Fruit fly (Drosophila melanogaster) whole organism, embryonic: Measurements from ENCODE around the gene Pdxk.

Experiments used
- Bdp1 ChIP-seq: fragments of 200-800 bp; sonication (Bioruptor generic); optimal IDR thresholded peaks from 3 replicates; lab custom pipeline; 2016; ENCODE audit warnings: missing biosample characterization, missing genetic modification characterization
- C15 ChIP-seq: fragments of 200-800 bp; sonication (Bioruptor generic); IDR thresholded peaks from 3 replicates; pipeline ENCODE4 v1.3.6; 2022; ENCODE audit warnings: missing biosample characterization, missing genetic modification characterization
- CG10366 ChIP-seq: fragments of 200-800 bp; sonication (Bioruptor generic); IDR thresholded peaks from 2 replicates; pipeline ENCODE4 v1.3.6; 2022; ENCODE audit warnings: missing biosample characterization, missing genetic modification characterization
- CG10543 ChIP-seq: fragments of 200-800 bp; sonication (Bioruptor generic); optimal IDR thresholded peaks from 3 replicates; lab custom pipeline; 2017; ENCODE audit warnings: missing biosample characterization, mild to moderate bottlenecking, missing genetic modification characterization, moderate library complexity
- CG10959 ChIP-seq: fragments of 200-800 bp; sonication (Bioruptor generic); IDR thresholded peaks from 2 replicates; pipeline ENCODE4 v1.3.6; 2022; ENCODE audit warnings: missing biosample characterization, missing genetic modification characterization
- CG11093 ChIP-seq: fragments of 200-800 bp; sonication (Bioruptor generic); IDR thresholded peaks from 3 replicates; pipeline ENCODE4 v1.3.6; 2022; ENCODE audit warnings: missing biosample characterization, missing genetic modification characterization
- CG11560 ChIP-seq: fragments of 200-800 bp; sonication (Bioruptor generic); IDR thresholded peaks from 3 replicates; pipeline ENCODE4 v1.3.6; 2022; ENCODE audit warnings: missing biosample characterization, missing genetic modification characterization
- CG13775 ChIP-seq: fragments of 200-800 bp; sonication (Bioruptor generic); optimal IDR thresholded peaks from 3 replicates; lab custom pipeline; 2017; ENCODE audit warnings: missing biosample characterization, mild to moderate bottlenecking, missing genetic modification characterization
- CG13894 ChIP-seq: fragments of 200-800 bp; sonication (Bioruptor generic); optimal IDR thresholded peaks from 3 replicates; lab custom pipeline; 2018; ENCODE audit warnings: missing biosample characterization, mild to moderate bottlenecking, missing genetic modification characterization, moderate library complexity
- CG14441 ChIP-seq: fragments of 200-800 bp; sonication (Bioruptor generic); IDR thresholded peaks from 2 replicates; pipeline ENCODE4 v1.3.6; 2022; ENCODE audit warnings: missing biosample characterization, missing genetic modification characterization
- CG14667 ChIP-seq: fragments of 200-800 bp; sonication (Bioruptor generic); IDR thresholded peaks from 2 replicates; pipeline ENCODE4 v1.3.6; 2022; ENCODE audit warnings: missing biosample characterization, missing genetic modification characterization
- CG15479 ChIP-seq: fragments of 200-800 bp; sonication (Bioruptor generic); optimal IDR thresholded peaks from 3 replicates; lab custom pipeline; 2019; ENCODE audit warnings: missing biosample characterization, mild to moderate bottlenecking, missing genetic modification characterization, moderate library complexity
- CG1647 ChIP-seq: fragments of 200-800 bp; sonication (Bioruptor generic); optimal IDR thresholded peaks from 3 replicates; lab custom pipeline; 2016; ENCODE audit warnings: missing biosample characterization, missing genetic modification characterization
- CG17612 ChIP-seq: fragments of 200-800 bp; sonication (Bioruptor generic); IDR thresholded peaks from 2 replicates; pipeline ENCODE4 v1.3.6; 2022; ENCODE audit warnings: missing biosample characterization, missing genetic modification characterization
- CG2712 ChIP-seq: fragments of 200-800 bp; optimal IDR thresholded peaks from 3 replicates; lab custom pipeline; 2019; ENCODE audit warnings: missing biosample characterization, mild to moderate bottlenecking, missing genetic modification characterization, moderate library complexity
- CG30020 ChIP-seq: fragments of 200-800 bp; optimal IDR thresholded peaks from 2 replicates; lab custom pipeline; 2019; ENCODE audit warnings: missing biosample characterization, mild to moderate bottlenecking, missing genetic modification characterization, moderate library complexity
- CG32767 ChIP-seq: fragments of 200-800 bp; sonication (Bioruptor generic); IDR thresholded peaks from 2 replicates; pipeline ENCODE4 v1.3.6; 2022; ENCODE audit warnings: missing biosample characterization, missing genetic modification characterization
- CG3726 ChIP-seq: fragments of 200-800 bp; sonication (Bioruptor generic); IDR thresholded peaks from 3 replicates; pipeline ENCODE4, ENCODE4 v1.3.6; 2022; ENCODE audit warnings: missing biosample characterization, missing genetic modification characterization
- CG5180 ChIP-seq: fragments of 200-800 bp; sonication (Bioruptor generic); optimal IDR thresholded peaks from 3 replicates; lab custom pipeline; 2017; ENCODE audit warnings: missing biosample characterization, missing genetic modification characterization, mild to moderate bottlenecking, moderate library complexity, missing genetic modification reagents
- CG6813 ChIP-seq: fragments of 200-800 bp; sonication (Bioruptor generic); optimal IDR thresholded peaks from 2 replicates; lab custom pipeline; 2017; ENCODE audit warnings: missing biosample characterization, missing genetic modification characterization, mild to moderate bottlenecking, moderate library complexity, missing genetic modification reagents
- CG7745 ChIP-seq: fragments of 200-800 bp; sonication (Bioruptor generic); optimal IDR thresholded peaks from 2 replicates; lab custom pipeline; 2018; ENCODE audit warnings: missing biosample characterization, mild to moderate bottlenecking, missing genetic modification characterization, moderate library complexity
- CG9437 ChIP-seq: fragments of 200-800 bp; sonication (Bioruptor generic); optimal IDR thresholded peaks from 2 replicates; lab custom pipeline; 2018; ENCODE audit warnings: missing biosample characterization, mild to moderate bottlenecking, missing genetic modification characterization
- Chrac-16 ChIP-seq: fragments of 200-800 bp; sonication (Bioruptor generic); optimal IDR thresholded peaks from 3 replicates; lab custom pipeline; 2016; ENCODE audit warnings: missing biosample characterization, missing genetic modification characterization
- D ChIP-seq, 2 experiments: fragments of 200-800 bp in 1 of 2; fragments of >200 bp in 1 of 2; sonication (Bioruptor generic) in 1 of 2; optimal IDR thresholded peaks; 2 replicates in 1 of 2; 3 replicates in 1 of 2; lab custom pipeline; 2017; ENCODE audit warnings: mild to moderate bottlenecking in 1 of 2, missing biosample characterization in 1 of 2, missing genetic modification characterization in 1 of 2, missing genetic modification reagents in 1 of 2
- Dref ChIP-seq: fragments of 200-800 bp; sonication (Bioruptor generic); IDR thresholded peaks from 2 replicates; pipeline ENCODE4 v1.3.6; 2022; ENCODE audit warnings: missing biosample characterization, missing genetic modification characterization
- Drgx ChIP-seq: fragments of 200-800 bp; sonication (Bioruptor generic); IDR thresholded peaks from 2 replicates; pipeline ENCODE4 v1.3.6; 2022; ENCODE audit warnings: missing biosample characterization, missing genetic modification characterization
- Ets97D ChIP-seq: fragments of 200-800 bp; sonication (Bioruptor generic); optimal IDR thresholded peaks from 3 replicates; lab custom pipeline; 2016; ENCODE audit warnings: missing biosample characterization, missing genetic modification characterization
- Hmr ChIP-seq: fragments of 200-800 bp; sonication (Bioruptor generic); optimal IDR thresholded peaks from 3 replicates; lab custom pipeline; 2017; ENCODE audit warnings: mild to moderate bottlenecking, missing biosample characterization, missing genetic modification reagents, missing genetic modification characterization
- Max ChIP-seq: fragments of 200-800 bp; sonication (Bioruptor generic); optimal IDR thresholded peaks from 2 replicates; lab custom pipeline; 2016; ENCODE audit warnings: missing biosample characterization, mild to moderate bottlenecking, missing genetic modification characterization
- Mes4 ChIP-seq: fragments of 200-800 bp; sonication (Bioruptor generic); optimal IDR thresholded peaks from 2 replicates; lab custom pipeline; 2016; ENCODE audit warnings: missing biosample characterization, missing genetic modification characterization
- Nf-YC ChIP-seq: fragments of 200-800 bp; optimal IDR thresholded peaks from 3 replicates; lab custom pipeline; 2019; ENCODE audit warnings: missing biosample characterization, mild to moderate bottlenecking, missing genetic modification characterization, moderate library complexity
- Optix ChIP-seq: fragments of 200-800 bp; sonication (Bioruptor generic); IDR thresholded peaks from 3 replicates; pipeline ENCODE4 v1.3.6; 2022; ENCODE audit warnings: missing biosample characterization, missing genetic modification characterization
- al ChIP-seq: fragments of 200-800 bp; sonication (Bioruptor generic); IDR thresholded peaks from 2 replicates; pipeline ENCODE4 v1.3.6; 2022; ENCODE audit warnings: missing biosample characterization, missing genetic modification characterization
- aop ChIP-seq: fragments of 200-800 bp; sonication (Bioruptor generic); IDR thresholded peaks from 2 replicates; pipeline ENCODE4 v1.3.6; 2022; ENCODE audit warnings: missing biosample characterization, missing genetic modification characterization
- bcd ChIP-seq: fragments of 200-800 bp; sonication (Bioruptor generic); optimal IDR thresholded peaks from 2 replicates; lab custom pipeline; 2017; ENCODE audit warnings: missing biosample characterization, mild to moderate bottlenecking, missing genetic modification characterization
- bigmax ChIP-seq: fragments of 200-800 bp; sonication (Bioruptor generic); optimal IDR thresholded peaks from 2 replicates; lab custom pipeline; 2018; ENCODE audit warnings: missing biosample characterization, mild to moderate bottlenecking, missing genetic modification characterization
- cg ChIP-seq: fragments of 200-800 bp; sonication (Bioruptor generic); optimal IDR thresholded peaks from 3 replicates; lab custom pipeline; 2019; ENCODE audit warnings: missing biosample characterization, mild to moderate bottlenecking, missing genetic modification characterization, moderate library complexity
- crp ChIP-seq, 2 experiments: fragments of 200-800 bp; sonication (Bioruptor generic); optimal IDR thresholded peaks; 2 replicates in 1 of 2; 3 replicates in 1 of 2; lab custom pipeline; 2017; ENCODE audit warnings: missing biosample characterization in 2 of 2, missing genetic modification characterization in 2 of 2, mild to moderate bottlenecking in 1 of 2, moderate library complexity in 1 of 2
- disco-r ChIP-seq: fragments of 200-800 bp; sonication (Bioruptor generic); optimal IDR thresholded peaks from 2 replicates; lab custom pipeline; 2016; ENCODE audit warnings: missing biosample characterization, missing genetic modification characterization
- esg ChIP-seq: fragments of 200-800 bp; sonication (Bioruptor generic); conservative IDR thresholded peaks from 2 replicates; pipeline ENCODE4 v1.3.6; 2022; ENCODE audit warnings: missing biosample characterization, missing genetic modification characterization
- eve ChIP-seq, 2 experiments: fragments of >200 bp; optimal IDR thresholded peaks; 2 replicates each; lab custom pipeline; 2017; ENCODE audit warnings: missing biosample characterization in 2 of 2, missing genetic modification characterization in 2 of 2
- grau ChIP-seq: fragments of 200-800 bp; optimal IDR thresholded peaks from 3 replicates; lab custom pipeline; 2019; ENCODE audit warnings: missing biosample characterization, mild to moderate bottlenecking, missing genetic modification characterization, moderate library complexity
- gsb ChIP-seq: fragments of 200-800 bp; sonication (Bioruptor generic); IDR thresholded peaks from 2 replicates; pipeline ENCODE4 v1.3.6; 2022; ENCODE audit warnings: missing biosample characterization, missing genetic modification characterization
- lab ChIP-seq: fragments of 200-800 bp; sonication (Bioruptor generic); optimal IDR thresholded peaks from 3 replicates; lab custom pipeline; 2017; ENCODE audit warnings: missing biosample characterization, missing genetic modification characterization, mild to moderate bottlenecking, moderate library complexity, missing genetic modification reagents
- prd ChIP-seq, 3 experiments: fragments of >200 bp in 2 of 3; fragments of 200-800 bp in 1 of 3; sonication (Bioruptor generic) in 1 of 3; optimal IDR thresholded peaks in 2 of 3; IDR thresholded peaks in 1 of 3; 2 replicates in 2 of 3; 3 replicates in 1 of 3; pipeline versions ENCODE4 v1.3.6 to Lab custom; 2017 to 2022; ENCODE audit warnings: missing biosample characterization in 1 of 3, missing genetic modification characterization in 1 of 3
- repo ChIP-seq: fragments of 200-800 bp; sonication (Bioruptor generic); optimal IDR thresholded peaks from 2 replicates; lab custom pipeline; 2016; ENCODE audit warnings: missing biosample characterization, missing genetic modification characterization
- scrt ChIP-seq: fragments of 200-800 bp; sonication (Bioruptor generic); optimal IDR thresholded peaks from 2 replicates; lab custom pipeline; 2018; ENCODE audit warnings: missing biosample characterization, mild to moderate bottlenecking, missing genetic modification characterization, moderate library complexity
- toy ChIP-seq: fragments of 200-800 bp; sonication (Bioruptor generic); IDR thresholded peaks from 2 replicates; pipeline ENCODE4 v1.3.6; 2022; ENCODE audit warnings: missing biosample characterization, missing genetic modification characterization
- unpg ChIP-seq: fragments of 200-800 bp; sonication (Bioruptor generic); optimal IDR thresholded peaks from 3 replicates; lab custom pipeline; 2018; ENCODE audit warnings: missing biosample characterization, mild to moderate bottlenecking, missing genetic modification characterization, moderate library complexity
- vfl ChIP-seq: fragments of 200-800 bp; sonication (Bioruptor generic); optimal IDR thresholded peaks from 2 replicates; lab custom pipeline; 2016; ENCODE audit warnings: missing biosample characterization, missing genetic modification characterization
- zf30C ChIP-seq: fragments of 200-800 bp; sonication (Bioruptor generic); optimal IDR thresholded peaks from 3 replicates; lab custom pipeline; 2018; ENCODE audit warnings: missing biosample characterization, mild to moderate bottlenecking, missing genetic modification characterization

Gene Pdxk

dm6 chr3L:9335711-9336110 lies 24.4 kb upstream of the Pdxk start (continued):
- TF ChIP-seq CG5180 (GFP tag; lab: Kevin White, UChicago) (no peak), aop (GFP tag; lab: Robert Waterston, UW) (no peak), crp (GFP tag; optimal IDR thresholded peaks at IDR 0.05; lab: Kevin White, UChicago) (no peak), eve (GFP tag; optimal IDR thresholded peaks at IDR 0.05; lab: Kevin White, UChicago) (no peak), Drgx (GFP tag; lab: Robert Waterston, UW) (peak; percentile 60; the same call in 1 of the 2 replicates), Chrac-16 (GFP tag; lab: Kevin White, UChicago) (no peak), CG11093 (GFP tag; lab: Robert Waterston, UW) (no peak), disco-r (GFP tag; lab: Kevin White, UChicago) (no peak), CG32767 (no peak), Ets97D (no peak), toy (GFP tag; lab: Robert Waterston, UW) (no peak), Hmr (GFP tag; lab: Kevin White, UChicago) (no peak), C15 (GFP tag; lab: Robert Waterston, UW) (no peak), CG9437 (GFP tag; lab: Kevin White, UChicago) (peak; percentile 47), grau (tag; lab: Kevin White, UChicago) (no peak), CG30020 (tag; lab: Kevin White, UChicago) (no peak), CG10543 (GFP tag; lab: Kevin White, UChicago) (peak; percentile 24), bcd (GFP tag; lab: Kevin White, UChicago) (no peak), Bdp1 (GFP tag; lab: Kevin White, UChicago) (no peak), CG2712 (no peak), CG13775 (no peak), Mes4 (GFP tag; lab: Kevin White, UChicago) (no peak), Nf-YC (tag; lab: Kevin White, UChicago) (no peak), Optix (GFP tag; lab: Robert Waterston, UW) (no peak), CG14441 (GFP tag; lab: Robert Waterston, UW) (no peak; the same call in 1 of the 2 replicates), bigmax (GFP tag; lab: Kevin White, UChicago) (no peak), D (optimal IDR thresholded peaks at IDR 0.05; lab: Kevin White, UChicago) (no peak), D (GFP tag; optimal IDR thresholded peaks at IDR 0.05; lab: Kevin White, UChicago) (no peak), gsb (GFP tag; lab: Robert Waterston, UW) (no peak), CG7745 (no peak), CG3726 (GFP tag; lab: Robert Waterston, UW) (no peak), CG1647 (GFP tag; lab: Kevin White, UChicago) (no peak), esg (GFP tag; lab: Robert Waterston, UW) (no peak), prd (optimal IDR thresholded peaks at IDR 0.05; lab: Kevin White, UChicago) (no peak), prd (GFP tag; IDR thresholded peaks at IDR 0.05; lab: Robert Waterston, UW) (no peak), CG14667 (GFP tag; lab: Robert Waterston, UW) (no peak), al (GFP tag; lab: Robert Waterston, UW) (no peak), CG11560 (no peak), CG10366 (GFP tag; lab: Robert Waterston, UW) (no peak), repo (GFP tag; lab: Kevin White, UChicago) (no peak), Max (GFP tag; lab: Kevin White, UChicago) (no peak), CG13894 (tag; lab: Kevin White, UChicago) (no peak), zf30C (GFP tag; lab: Kevin White, UChicago) (no peak), CG17612 (no peak), unpg (GFP tag; lab: Kevin White, UChicago) (no peak), vfl (GFP tag; lab: Kevin White, UChicago) (no peak), CG10959 (GFP tag; lab: Robert Waterston, UW) (no peak), scrt (GFP tag; lab: Kevin White, UChicago) (no peak), cg (GFP tag; lab: Kevin White, UChicago) (no peak), lab (peak; percentile 64), CG15479 (no peak), CG6813 (GFP tag; lab: Kevin White, UChicago) (no peak), Dref (GFP tag; lab: Robert Waterston, UW) (no peak)
